Fruit fly (Drosophila melanogaster) whole organism, embryonic: ENCODE data around the gene CG14367.

ENCODE experiments used
- B-H2 ChIP-seq: fragments of 200-800 bp; sonication (Bioruptor generic); optimal IDR thresholded peaks from 2 replicates; lab custom pipeline; 2018; ENCODE audit warnings: missing biosample characterization, mild to moderate bottlenecking, missing genetic modification characterization
- Bdp1 ChIP-seq: fragments of 200-800 bp; sonication (Bioruptor generic); optimal IDR thresholded peaks from 3 replicates; lab custom pipeline; 2016; ENCODE audit warnings: missing biosample characterization, missing genetic modification characterization
- BtbVII ChIP-seq: fragments of 200-800 bp; sonication (Bioruptor generic); optimal IDR thresholded peaks from 3 replicates; lab custom pipeline; 2017; ENCODE audit warnings: missing biosample characterization, mild to moderate bottlenecking, missing genetic modification characterization
- C15 ChIP-seq: fragments of 200-800 bp; sonication (Bioruptor generic); IDR thresholded peaks from 3 replicates; pipeline ENCODE4 v1.3.6; 2022; ENCODE audit warnings: missing biosample characterization, missing genetic modification characterization
- CG10979 ChIP-seq: fragments of 200-800 bp; sonication (Bioruptor generic); optimal IDR thresholded peaks from 2 replicates; lab custom pipeline; 2018; ENCODE audit warnings: missing biosample characterization, mild to moderate bottlenecking, missing genetic modification characterization, moderate library complexity
- CG1233 ChIP-seq: fragments of 200-800 bp; sonication (Bioruptor generic); optimal IDR thresholded peaks from 4 replicates; lab custom pipeline; 2018; ENCODE audit warnings: missing biosample characterization, mild to moderate bottlenecking, missing genetic modification characterization
- CG12659 ChIP-seq: fragments of 200-800 bp; sonication (Bioruptor generic); optimal IDR thresholded peaks from 3 replicates; lab custom pipeline; 2017; ENCODE audit warnings: mild to moderate bottlenecking, missing biosample characterization, missing genetic modification reagents, missing genetic modification characterization
- CG12769 ChIP-seq: fragments of 200-800 bp; sonication (Bioruptor generic); optimal IDR thresholded peaks from 2 replicates; lab custom pipeline; 2019; ENCODE audit warnings: missing biosample characterization, mild to moderate bottlenecking, missing genetic modification characterization, moderate library complexity
- CG17186 ChIP-seq: fragments of 200-800 bp; sonication (Bioruptor generic); optimal IDR thresholded peaks from 3 replicates; lab custom pipeline; 2017; ENCODE audit warnings: missing biosample characterization, missing genetic modification reagents, missing genetic modification characterization
- CG2678 ChIP-seq: fragments of 200-800 bp; sonication (Bioruptor generic); optimal IDR thresholded peaks from 3 replicates; lab custom pipeline; 2019; ENCODE audit warnings: missing biosample characterization, mild to moderate bottlenecking, missing genetic modification characterization, moderate library complexity
- CG31365 ChIP-seq: fragments of 200-800 bp; sonication (Bioruptor generic); optimal IDR thresholded peaks from 2 replicates; lab custom pipeline; 2018; ENCODE audit warnings: missing biosample characterization, mild to moderate bottlenecking, missing genetic modification characterization
- CG34376 ChIP-seq: fragments of 200-800 bp; sonication (Bioruptor generic); optimal IDR thresholded peaks from 2 replicates; lab custom pipeline; 2018; ENCODE audit warnings: missing biosample characterization, mild to moderate bottlenecking, missing genetic modification characterization
- CG43689 ChIP-seq: fragments of 200-800 bp; sonication (Bioruptor generic); IDR thresholded peaks from 2 replicates; pipeline ENCODE4 v1.3.6; 2022; ENCODE audit warnings: missing biosample characterization, missing genetic modification characterization
- CG4707 ChIP-seq: fragments of 200-800 bp; sonication (Bioruptor generic); optimal IDR thresholded peaks from 2 replicates; lab custom pipeline; 2018; ENCODE audit warnings: missing biosample characterization, mild to moderate bottlenecking, missing genetic modification characterization, moderate library complexity
- CG4854 ChIP-seq: fragments of 200-800 bp; sonication (Bioruptor generic); optimal IDR thresholded peaks from 2 replicates; lab custom pipeline; 2016; ENCODE audit warnings: missing biosample characterization, missing genetic modification characterization, inconsistent platforms
- CG5245 ChIP-seq: fragments of 200-800 bp; sonication (Bioruptor generic); optimal IDR thresholded peaks from 3 replicates; lab custom pipeline; 2016; ENCODE audit warnings: missing biosample characterization, missing genetic modification characterization
- CG6175 ChIP-seq: fragments of 200-800 bp; sonication (Bioruptor generic); IDR thresholded peaks from 3 replicates; pipeline ENCODE4 v1.3.6; 2022; ENCODE audit warnings: missing biosample characterization, missing genetic modification characterization
- CG6689 ChIP-seq: fragments of 200-800 bp; sonication (Bioruptor generic); IDR thresholded peaks from 2 replicates; pipeline ENCODE4 v1.3.6; 2022; ENCODE audit warnings: missing biosample characterization, missing genetic modification characterization
- CG7745 ChIP-seq: fragments of 200-800 bp; sonication (Bioruptor generic); optimal IDR thresholded peaks from 2 replicates; lab custom pipeline; 2018; ENCODE audit warnings: missing biosample characterization, mild to moderate bottlenecking, missing genetic modification characterization, moderate library complexity
- CG7928 ChIP-seq: fragments of 200-800 bp; sonication (Bioruptor generic); optimal IDR thresholded peaks from 2 replicates; lab custom pipeline; 2017; ENCODE audit warnings: missing biosample characterization, mild to moderate bottlenecking, missing genetic modification characterization
- CG8290 ChIP-seq, 3 experiments: fragments of 200-800 bp; sonication (Bioruptor generic); optimal IDR thresholded peaks; 2 replicates each; lab custom pipeline; 2016 to 2019; ENCODE audit warnings: missing biosample characterization in 3 of 3, missing genetic modification characterization in 3 of 3, mild to moderate bottlenecking in 2 of 3, moderate library complexity in 1 of 3
- Dek ChIP-seq: fragments of 200-800 bp; sonication (Bioruptor generic); optimal IDR thresholded peaks from 3 replicates; lab custom pipeline; 2019; ENCODE audit warnings: missing biosample characterization, mild to moderate bottlenecking, missing genetic modification characterization, moderate library complexity
- HLH4C ChIP-seq: fragments of 200-800 bp; sonication (Bioruptor generic); IDR thresholded peaks from 3 replicates; pipeline ENCODE4 v1.3.6; 2022; ENCODE audit warnings: missing biosample characterization, missing genetic modification characterization; ENCODE audit not compliant: partially characterized antibody
- Hmx ChIP-seq: fragments of 200-800 bp; sonication (Bioruptor generic); optimal IDR thresholded peaks from 2 replicates; lab custom pipeline; 2016; ENCODE audit warnings: missing biosample characterization, missing genetic modification characterization
- Hr78 ChIP-seq, 2 experiments: fragments of 200-800 bp in 1 of 2; fragments of >200 bp in 1 of 2; sonication (Bioruptor generic) in 1 of 2; optimal IDR thresholded peaks; 2 replicates each; lab custom pipeline; 2017 to 2019; ENCODE audit warnings: missing biosample characterization in 2 of 2, missing genetic modification characterization in 2 of 2, mild to moderate bottlenecking in 1 of 2, moderate library complexity in 1 of 2
- Pdp1 ChIP-seq, 2 experiments: fragments of 200-800 bp; sonication (Bioruptor generic); optimal IDR thresholded peaks; 3 replicates each; lab custom pipeline; 2016; ENCODE audit warnings: missing biosample characterization in 2 of 2, missing genetic modification characterization in 2 of 2, mild to moderate bottlenecking in 1 of 2, moderate library complexity in 1 of 2
- abd-A ChIP-seq: fragments of 200-800 bp; sonication (Bioruptor generic); optimal IDR thresholded peaks from 3 replicates; lab custom pipeline; 2019; ENCODE audit warnings: missing biosample characterization, mild to moderate bottlenecking, missing genetic modification characterization, moderate library complexity
- az2 ChIP-seq: fragments of 200-800 bp; sonication (Bioruptor generic); optimal IDR thresholded peaks from 3 replicates; lab custom pipeline; 2016; ENCODE audit warnings: missing biosample characterization, missing genetic modification characterization
- bbx ChIP-seq: fragments of 200-800 bp; sonication (Bioruptor generic); IDR thresholded peaks from 2 replicates; pipeline ENCODE4 v1.3.6; 2022; ENCODE audit warnings: missing biosample characterization, missing genetic modification characterization; ENCODE audit not compliant: partially characterized antibody
- cas ChIP-seq: fragments of 200-800 bp; sonication (Bioruptor generic); IDR thresholded peaks from 2 replicates; pipeline ENCODE4 v1.3.6; 2022; ENCODE audit warnings: missing biosample characterization, missing genetic modification characterization
- crol ChIP-seq: fragments of 200-800 bp; sonication (Bioruptor generic); IDR thresholded peaks from 2 replicates; pipeline ENCODE4 v1.3.6; 2022; ENCODE audit warnings: missing biosample characterization, missing genetic modification characterization
- da ChIP-seq: fragments of 200-800 bp; sonication (Bioruptor generic); optimal IDR thresholded peaks from 2 replicates; lab custom pipeline; 2016; ENCODE audit warnings: missing biosample characterization, missing genetic modification characterization
- danr ChIP-seq: fragments of 200-800 bp; sonication (Bioruptor generic); IDR thresholded peaks from 2 replicates; pipeline ENCODE4 v1.3.6; 2022; ENCODE audit warnings: missing biosample characterization, missing genetic modification characterization
- ewg ChIP-seq: fragments of 200-800 bp; sonication (Bioruptor generic); optimal IDR thresholded peaks from 3 replicates; lab custom pipeline; 2017; ENCODE audit warnings: mild to moderate bottlenecking, missing biosample characterization, missing genetic modification reagents, missing genetic modification characterization
- inv ChIP-seq: fragments of 200-800 bp; sonication (Bioruptor generic); IDR thresholded peaks from 2 replicates; pipeline ENCODE4 v1.3.6; 2022; ENCODE audit warnings: missing biosample characterization, missing genetic modification characterization; ENCODE audit not compliant: partially characterized antibody
- lov ChIP-seq, 2 experiments: fragments of 200-800 bp in 1 of 2; fragments of >200 bp in 1 of 2; sonication (Bioruptor generic) in 1 of 2; IDR thresholded peaks in 1 of 2; optimal IDR thresholded peaks in 1 of 2; 2 replicates in 1 of 2; 3 replicates in 1 of 2; pipeline versions ENCODE4 v1.3.6 to Lab custom; 2017 to 2022; ENCODE audit warnings: missing biosample characterization in 1 of 2, missing genetic modification characterization in 1 of 2
- salm ChIP-seq: fragments of 200-800 bp; sonication (Bioruptor generic); optimal IDR thresholded peaks from 2 replicates; lab custom pipeline; 2018; ENCODE audit warnings: missing biosample characterization, mild to moderate bottlenecking, missing genetic modification characterization
- schlank ChIP-seq: fragments of 200-800 bp; sonication (Bioruptor generic); optimal IDR thresholded peaks from 2 replicates; lab custom pipeline; 2018; ENCODE audit warnings: missing biosample characterization, mild to moderate bottlenecking, missing genetic modification characterization
- sisA ChIP-seq: fragments of 200-800 bp; sonication (Bioruptor generic); IDR thresholded peaks from 2 replicates; pipeline ENCODE4 v1.3.6; 2022; ENCODE audit warnings: missing biosample characterization, missing genetic modification characterization
- sna ChIP-seq: fragments of 200-800 bp; sonication (Bioruptor generic); IDR thresholded peaks from 2 replicates; pipeline ENCODE4 v1.3.6; 2022; ENCODE audit warnings: missing biosample characterization, missing genetic modification characterization; ENCODE audit not compliant: partially characterized antibody
- ssp ChIP-seq: fragments of 200-800 bp; sonication (Bioruptor generic); IDR thresholded peaks from 2 replicates; pipeline ENCODE4 v1.3.6; 2022; ENCODE audit warnings: missing biosample characterization, missing genetic modification characterization
- sug ChIP-seq: fragments of 200-800 bp; optimal IDR thresholded peaks from 2 replicates; lab custom pipeline; 2019; ENCODE audit warnings: missing biosample characterization, mild to moderate bottlenecking, missing genetic modification characterization, moderate library complexity
- tll ChIP-seq, 2 experiments: fragments of 200-800 bp in 1 of 2; fragments of >200 bp in 1 of 2; sonication (Bioruptor generic) in 1 of 2; optimal IDR thresholded peaks; 2 replicates each; lab custom pipeline; 2017 to 2019; ENCODE audit warnings: missing biosample characterization in 2 of 2, missing genetic modification characterization in 2 of 2, mild to moderate bottlenecking in 1 of 2, moderate library complexity in 1 of 2
- twi ChIP-seq: fragments of 200-800 bp; optimal IDR thresholded peaks from 2 replicates; lab custom pipeline; 2019; ENCODE audit warnings: missing biosample characterization, mild to moderate bottlenecking, missing genetic modification characterization, moderate library complexity
- wek ChIP-seq: fragments of 200-800 bp; sonication (Bioruptor generic); optimal IDR thresholded peaks from 3 replicates; lab custom pipeline; 2018; ENCODE audit warnings: missing biosample characterization, mild to moderate bottlenecking, missing genetic modification characterization, moderate library complexity
- zen2 ChIP-seq: fragments of 200-800 bp; sonication (Bioruptor generic); IDR thresholded peaks from 3 replicates; pipeline ENCODE4 v1.3.6; 2022; ENCODE audit warnings: missing biosample characterization, missing genetic modification characterization; ENCODE audit not compliant: partially characterized antibody

CG14367 gene

DNA sequence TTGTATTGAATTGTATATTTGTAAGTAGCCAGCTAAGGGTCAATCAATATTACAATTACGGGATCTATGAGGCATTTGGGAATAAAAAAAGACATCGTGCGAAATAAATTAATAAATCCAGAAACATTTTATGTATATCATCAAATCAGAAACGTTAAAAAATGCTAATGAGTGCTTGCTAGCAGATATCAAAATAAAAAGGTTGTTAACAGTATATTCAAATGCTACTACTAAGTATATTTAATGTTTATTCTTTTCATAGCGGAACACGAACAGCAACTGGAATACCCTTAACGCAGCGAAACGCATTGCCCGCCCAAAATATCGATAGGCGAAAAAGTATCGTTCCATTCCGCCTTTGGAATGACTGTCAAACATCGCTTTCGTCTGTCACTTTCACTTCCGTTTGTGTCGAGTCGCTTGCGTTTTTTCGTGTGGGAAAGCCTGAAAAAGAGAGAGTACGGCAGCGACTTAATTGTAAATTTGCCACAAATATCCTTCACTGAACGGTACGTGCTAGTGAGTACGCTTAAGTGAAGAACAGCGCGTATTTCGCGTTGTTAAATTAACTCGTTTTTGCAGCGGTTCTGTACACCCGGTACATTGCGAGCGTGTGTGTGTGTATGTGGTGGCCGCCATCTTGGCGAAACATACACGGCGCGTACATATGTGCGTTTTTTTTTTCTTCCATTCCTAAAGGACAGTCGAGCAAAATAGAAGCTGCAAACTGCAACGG is 32.8 kb upstream of the CG14367 start, which contains the start of gene B52 (continued):
- TF ChIP-seq CG5245 (GFP tag; lab: Kevin White, UChicago): peak; percentile 15
- 0 out of 3 replicates have a peak, but pooled peaks have one; percentile 37 for TF ChIP-seq CG6175 (GFP tag; lab: Robert Waterston, UW)
- no peak for TF ChIP-seq zen2 (GFP tag; lab: Robert Waterston, UW)
- peak; percentile 52; the same call in 2 of the 3 replicates for TF ChIP-seq HLH4C (GFP tag; lab: Robert Waterston, UW)
- no peak for TF ChIP-seq CG4854 (GFP tag; lab: Kevin White, UChicago)
- no peak for TF ChIP-seq Hr78 (GFP tag; optimal IDR thresholded peaks at IDR 0.05; lab: Kevin White, UChicago)
- TF ChIP-seq tll (GFP tag; optimal IDR thresholded peaks at IDR 0.05; lab: Kevin White, UChicago): peak in 1 of 2 experiments; percentile 45
- no peak for TF ChIP-seq CG7745 (tag; lab: Kevin White, UChicago)
- TF ChIP-seq CG6689 (GFP tag; lab: Robert Waterston, UW): peak; percentile 43
- TF ChIP-seq CG8290 (GFP tag; optimal IDR thresholded peaks at IDR 0.05; lab: Kevin White, UChicago): no peak
- TF ChIP-seq CG8290 (tag; optimal IDR thresholded peaks at IDR 0.05; lab: Kevin White, UChicago): peak in 1 of 2 experiments; percentile 51
- peak; percentile 82 for TF ChIP-seq CG4707 (GFP tag; lab: Kevin White, UChicago)
- peak; percentile 49; the same call in 1 of the 2 replicates for TF ChIP-seq inv (GFP tag; lab: Robert Waterston, UW)
- TF ChIP-seq Dek (tag; lab: Kevin White, UChicago): no peak
- no peak for TF ChIP-seq danr (GFP tag; lab: Robert Waterston, UW)
- TF ChIP-seq CG12659 (GFP tag; lab: Kevin White, UChicago): peak; percentile 93
- peak; percentile 15 for TF ChIP-seq az2
- TF ChIP-seq schlank (tag; lab: Kevin White, UChicago): peak; percentile 75
- peak; percentile 51 for TF ChIP-seq da
- TF ChIP-seq B-H2 (GFP tag; lab: Kevin White, UChicago): peak; percentile 61
- no peak for TF ChIP-seq lov (optimal IDR thresholded peaks at IDR 0.05; lab: Kevin White, UChicago)
- peak; percentile 69; the same call in 1 of the 3 replicates for TF ChIP-seq lov (GFP tag; IDR thresholded peaks at IDR 0.05; lab: Robert Waterston, UW)
- no peak for TF ChIP-seq CG2678 (tag; lab: Kevin White, UChicago)
- TF ChIP-seq sisA: peak; percentile 62
- TF ChIP-seq salm (tag; lab: Kevin White, UChicago): peak; percentile 11
- TF ChIP-seq bbx (GFP tag; lab: Robert Waterston, UW): peak; percentile 63; the same call in 1 of the 2 replicates
- peak; percentile 73 for TF ChIP-seq CG12769 (tag; lab: Kevin White, UChicago)
- peak; percentile 64 for TF ChIP-seq CG31365 (tag; lab: Kevin White, UChicago)
- peak in 1 of 2 experiments; percentile 35 for TF ChIP-seq Pdp1 (GFP tag; optimal IDR thresholded peaks at IDR 0.05; lab: Kevin White, UChicago)
- peak; percentile 16 for TF ChIP-seq CG7928 (GFP tag; lab: Kevin White, UChicago)
- TF ChIP-seq BtbVII: peak; percentile 82
- TF ChIP-seq sna (GFP tag; lab: Robert Waterston, UW): no peak
- TF ChIP-seq CG43689 (GFP tag; lab: Robert Waterston, UW): no peak
- TF ChIP-seq Bdp1 (GFP tag; lab: Kevin White, UChicago): peak; percentile 45
- no peak for TF ChIP-seq cas (GFP tag; lab: Robert Waterston, UW)
- no peak for TF ChIP-seq twi (tag; lab: Kevin White, UChicago)
- peak; percentile 62 for TF ChIP-seq CG17186 (GFP tag; lab: Kevin White, UChicago)
- TF ChIP-seq ssp (GFP tag; lab: Robert Waterston, UW): peak; percentile 76
- no peak for TF ChIP-seq Hmx
- TF ChIP-seq C15 (GFP tag; lab: Robert Waterston, UW): 0 out of 3 replicates have a peak, but pooled peaks have one; percentile 49
- no peak for TF ChIP-seq crol (GFP tag; lab: Robert Waterston, UW)
- no peak for TF ChIP-seq abd-A (tag; lab: Kevin White, UChicago)
- TF ChIP-seq CG1233: peak; percentile 63
- TF ChIP-seq ewg (GFP tag; lab: Kevin White, UChicago): peak; percentile 44
- TF ChIP-seq wek (GFP tag; lab: Kevin White, UChicago): peak; percentile 92
- peak; percentile 32 for TF ChIP-seq CG10979 (tag; lab: Kevin White, UChicago)
- no peak for TF ChIP-seq sug (tag; lab: Kevin White, UChicago)
- peak; percentile 84 for TF ChIP-seq CG34376 (GFP tag; lab: Kevin White, UChicago)
